Fruit fly (Drosophila melanogaster) whole organism, embryonic: ENCODE results near the gene CG43184.

Source experiments
- CG10147 ChIP-seq: fragments of 200-800 bp; sonication (Bioruptor generic); optimal IDR thresholded peaks from 2 replicates; lab custom pipeline; 2019; ENCODE audit warnings: missing biosample characterization, mild to moderate bottlenecking, missing genetic modification characterization, moderate library complexity
- CG10543 ChIP-seq: fragments of 200-800 bp; sonication (Bioruptor generic); optimal IDR thresholded peaks from 3 replicates; lab custom pipeline; 2017; ENCODE audit warnings: missing biosample characterization, mild to moderate bottlenecking, missing genetic modification characterization, moderate library complexity
- CG10979 ChIP-seq: fragments of 200-800 bp; sonication (Bioruptor generic); optimal IDR thresholded peaks from 2 replicates; lab custom pipeline; 2018; ENCODE audit warnings: missing biosample characterization, mild to moderate bottlenecking, missing genetic modification characterization, moderate library complexity
- CG11456 ChIP-seq: fragments of 200-800 bp; sonication (Bioruptor generic); IDR thresholded peaks from 3 replicates; pipeline ENCODE4 v1.3.6; 2022; ENCODE audit warnings: missing biosample characterization, missing genetic modification characterization
- CG11723 ChIP-seq: fragments of 200-800 bp; sonication (Bioruptor generic); optimal IDR thresholded peaks from 2 replicates; lab custom pipeline; 2017; ENCODE audit warnings: missing biosample characterization, mild to moderate bottlenecking, missing genetic modification characterization
- CG12155 ChIP-seq: fragments of 200-800 bp; sonication (Bioruptor generic); optimal IDR thresholded peaks from 3 replicates; lab custom pipeline; 2016; ENCODE audit warnings: missing biosample characterization, missing genetic modification characterization
- CG13287 ChIP-seq: fragments of 200-800 bp; sonication (Bioruptor generic); IDR thresholded peaks from 2 replicates; pipeline ENCODE4 v1.3.6; 2022; ENCODE audit warnings: missing biosample characterization, missing genetic modification characterization; ENCODE audit not compliant: partially characterized antibody
- CG13424 ChIP-seq: fragments of 200-800 bp; sonication (Bioruptor generic); optimal IDR thresholded peaks from 2 replicates; lab custom pipeline; 2019; ENCODE audit warnings: missing biosample characterization, mild to moderate bottlenecking, missing genetic modification characterization, moderate library complexity
- CG14014 ChIP-seq: fragments of 200-800 bp; sonication (Bioruptor generic); IDR thresholded peaks from 2 replicates; pipeline ENCODE4 v1.3.6; 2022; ENCODE audit warnings: missing biosample characterization, missing genetic modification characterization
- CG17802 ChIP-seq: fragments of 200-800 bp; sonication (Bioruptor generic); optimal IDR thresholded peaks from 2 replicates; lab custom pipeline; 2018; ENCODE audit warnings: missing biosample characterization, mild to moderate bottlenecking, missing genetic modification characterization, moderate library complexity
- CG18599 ChIP-seq: fragments of 200-800 bp; sonication (Bioruptor generic); optimal IDR thresholded peaks from 3 replicates; lab custom pipeline; 2017; ENCODE audit warnings: missing biosample characterization, missing genetic modification characterization, mild to moderate bottlenecking, moderate library complexity, missing genetic modification reagents
- CG18764 ChIP-seq: fragments of 200-800 bp; sonication (Bioruptor generic); optimal IDR thresholded peaks from 3 replicates; lab custom pipeline; 2016; ENCODE audit warnings: missing biosample characterization, missing genetic modification characterization
- CG2202 ChIP-seq: fragments of 200-800 bp; sonication (Bioruptor generic); optimal IDR thresholded peaks from 2 replicates; lab custom pipeline; 2018; ENCODE audit warnings: missing biosample characterization, mild to moderate bottlenecking, missing genetic modification characterization
- CG31365 ChIP-seq: fragments of 200-800 bp; sonication (Bioruptor generic); optimal IDR thresholded peaks from 2 replicates; lab custom pipeline; 2018; ENCODE audit warnings: missing biosample characterization, mild to moderate bottlenecking, missing genetic modification characterization
- CG34224 ChIP-seq: fragments of 200-800 bp; sonication (Bioruptor generic); IDR thresholded peaks from 3 replicates; pipeline ENCODE4 v1.3.6; 2022; ENCODE audit warnings: missing biosample characterization, missing genetic modification characterization; ENCODE audit not compliant: partially characterized antibody
- CG3838 ChIP-seq: fragments of 200-800 bp; sonication (Bioruptor generic); optimal IDR thresholded peaks from 3 replicates; lab custom pipeline; 2016; ENCODE audit warnings: missing biosample characterization, missing genetic modification characterization
- CG3995 ChIP-seq: fragments of 200-800 bp; sonication (Bioruptor generic); optimal IDR thresholded peaks from 3 replicates; lab custom pipeline; 2016; ENCODE audit warnings: missing biosample characterization, missing genetic modification characterization
- CG4282 ChIP-seq: fragments of 200-800 bp; sonication (Bioruptor generic); optimal IDR thresholded peaks from 2 replicates; lab custom pipeline; 2016; ENCODE audit warnings: missing biosample characterization, missing genetic modification characterization
- CG4730 ChIP-seq: fragments of 200-800 bp; sonication (Bioruptor generic); IDR thresholded peaks from 2 replicates; pipeline ENCODE4 v1.3.6; 2022; ENCODE audit warnings: missing biosample characterization, missing genetic modification characterization
- CG6272 ChIP-seq: fragments of 200-800 bp; sonication (Bioruptor generic); IDR thresholded peaks from 2 replicates; pipeline ENCODE4 v1.3.6; 2022; ENCODE audit warnings: missing biosample characterization, missing genetic modification characterization
- CG7928 ChIP-seq: fragments of 200-800 bp; sonication (Bioruptor generic); optimal IDR thresholded peaks from 2 replicates; lab custom pipeline; 2017; ENCODE audit warnings: missing biosample characterization, mild to moderate bottlenecking, missing genetic modification characterization
- CG8089 ChIP-seq: fragments of 200-800 bp; sonication (Bioruptor generic); optimal IDR thresholded peaks from 3 replicates; lab custom pipeline; 2016; ENCODE audit warnings: missing biosample characterization, missing genetic modification characterization
- CG8944 ChIP-seq: fragments of 200-800 bp; sonication (Bioruptor generic); optimal IDR thresholded peaks from 3 replicates; lab custom pipeline; 2016; ENCODE audit warnings: missing biosample characterization, missing genetic modification characterization
- Camta ChIP-seq: fragments of 200-800 bp; sonication (Bioruptor generic); optimal IDR thresholded peaks from 2 replicates; lab custom pipeline; 2016; ENCODE audit warnings: missing biosample characterization, missing genetic modification characterization
- Dek ChIP-seq: fragments of 200-800 bp; sonication (Bioruptor generic); optimal IDR thresholded peaks from 3 replicates; lab custom pipeline; 2019; ENCODE audit warnings: missing biosample characterization, mild to moderate bottlenecking, missing genetic modification characterization, moderate library complexity
- HLHmδ ChIP-seq: fragments of 200-800 bp; sonication (Bioruptor generic); optimal IDR thresholded peaks from 2 replicates; lab custom pipeline; 2018; ENCODE audit warnings: missing biosample characterization, mild to moderate bottlenecking, missing genetic modification characterization, moderate library complexity
- Rfx ChIP-seq: fragments of 200-800 bp; sonication (Bioruptor generic); IDR thresholded peaks from 2 replicates; pipeline ENCODE4 v1.3.6; 2022; ENCODE audit warnings: missing biosample characterization, missing genetic modification characterization
- Rx ChIP-seq: fragments of 200-800 bp; sonication (Bioruptor generic); IDR thresholded peaks from 2 replicates; pipeline ENCODE4 v1.3.6; 2022; ENCODE audit warnings: missing biosample characterization, missing genetic modification characterization
- Spps ChIP-seq: fragments of 200-800 bp; sonication (Bioruptor generic); optimal IDR thresholded peaks from 2 replicates; lab custom pipeline; 2018; ENCODE audit warnings: missing biosample characterization, mild to moderate bottlenecking, missing genetic modification characterization
- YL-1 ChIP-seq: fragments of 200-800 bp; sonication (Bioruptor generic); optimal IDR thresholded peaks from 3 replicates; lab custom pipeline; 2017; ENCODE audit warnings: missing biosample characterization, mild to moderate bottlenecking, missing genetic modification characterization
- bigmax ChIP-seq: fragments of 200-800 bp; sonication (Bioruptor generic); optimal IDR thresholded peaks from 2 replicates; lab custom pipeline; 2018; ENCODE audit warnings: missing biosample characterization, mild to moderate bottlenecking, missing genetic modification characterization
- bsh ChIP-seq, 2 experiments: fragments of 200-800 bp; sonication (Bioruptor generic); optimal IDR thresholded peaks; 2 replicates each; lab custom pipeline; 2017 to 2018; ENCODE audit warnings: mild to moderate bottlenecking in 2 of 2, missing biosample characterization in 2 of 2, missing genetic modification characterization in 2 of 2, moderate library complexity in 1 of 2
- ewg ChIP-seq: fragments of 200-800 bp; sonication (Bioruptor generic); optimal IDR thresholded peaks from 3 replicates; lab custom pipeline; 2017; ENCODE audit warnings: mild to moderate bottlenecking, missing biosample characterization, missing genetic modification reagents, missing genetic modification characterization
- fd3F ChIP-seq: fragments of 200-800 bp; sonication (Bioruptor generic); optimal IDR thresholded peaks from 2 replicates; lab custom pipeline; 2018; ENCODE audit warnings: missing biosample characterization, mild to moderate bottlenecking, missing genetic modification characterization, moderate library complexity
- fd96Cb ChIP-seq: fragments of 200-800 bp; sonication (Bioruptor generic); optimal IDR thresholded peaks from 2 replicates; lab custom pipeline; 2018; ENCODE audit warnings: missing biosample characterization, mild to moderate bottlenecking, missing genetic modification characterization, moderate library complexity
- gcm ChIP-seq: fragments of 200-800 bp; sonication (Bioruptor generic); optimal IDR thresholded peaks from 2 replicates; lab custom pipeline; 2019; ENCODE audit warnings: missing biosample characterization, mild to moderate bottlenecking, missing genetic modification characterization, moderate library complexity
- gro ChIP-seq: fragments of 200-800 bp; sonication (Bioruptor generic); optimal IDR thresholded peaks from 2 replicates; lab custom pipeline; 2016; ENCODE audit warnings: missing biosample characterization, missing genetic modification characterization
- hbn ChIP-seq: fragments of 200-800 bp; sonication (Bioruptor generic); IDR thresholded peaks from 2 replicates; pipeline ENCODE4 v1.3.6; 2022; ENCODE audit warnings: missing biosample characterization, missing genetic modification characterization; ENCODE audit not compliant: partially characterized antibody
- insv ChIP-seq, 2 experiments: fragments of 200-800 bp; sonication (Bioruptor generic); optimal IDR thresholded peaks; 3 replicates each; lab custom pipeline; 2016 to 2018; ENCODE audit warnings: missing biosample characterization in 2 of 2, missing genetic modification characterization in 2 of 2
- jigr1 ChIP-seq: fragments of 200-800 bp; sonication (Bioruptor generic); IDR thresholded peaks from 3 replicates; pipeline ENCODE4 v1.3.6; 2022; ENCODE audit warnings: missing biosample characterization, missing genetic modification characterization
- lola ChIP-seq, 3 experiments: fragments of >200 bp in 2 of 3; fragments of 200-800 bp in 1 of 3; sonication (Bioruptor generic) in 1 of 3; optimal IDR thresholded peaks; 2 replicates each; lab custom pipeline; 2017 to 2019; ENCODE audit warnings: missing biosample characterization in 3 of 3, missing genetic modification characterization in 3 of 3, mild to moderate bottlenecking in 1 of 3, moderate library complexity in 1 of 3
- pnt ChIP-seq: fragments of 200-800 bp; sonication (Bioruptor generic); optimal IDR thresholded peaks from 3 replicates; lab custom pipeline; 2016; ENCODE audit warnings: missing biosample characterization, missing genetic modification characterization
- prd ChIP-seq, 3 experiments: fragments of >200 bp in 2 of 3; fragments of 200-800 bp in 1 of 3; sonication (Bioruptor generic) in 1 of 3; optimal IDR thresholded peaks in 2 of 3; IDR thresholded peaks in 1 of 3; 2 replicates in 2 of 3; 3 replicates in 1 of 3; pipeline versions ENCODE4 v1.3.6 to Lab custom; 2017 to 2022; ENCODE audit warnings: missing biosample characterization in 1 of 3, missing genetic modification characterization in 1 of 3
- rib ChIP-seq: fragments of 200-800 bp; sonication (Bioruptor generic); IDR thresholded peaks from 2 replicates; pipeline ENCODE4 v1.3.6; 2022; ENCODE audit warnings: missing biosample characterization, missing genetic modification characterization
- sc ChIP-seq, 3 experiments: fragments of >200 bp in 2 of 3; fragments of 200-800 bp in 1 of 3; sonication (Bioruptor generic) in 1 of 3; optimal IDR thresholded peaks; 2 replicates in 2 of 3; 3 replicates in 1 of 3; lab custom pipeline; 2017; ENCODE audit warnings: mild to moderate bottlenecking in 1 of 3, missing biosample characterization in 1 of 3, missing genetic modification characterization in 1 of 3, missing genetic modification reagents in 1 of 3
- slbo ChIP-seq: fragments of 200-800 bp; sonication (Bioruptor generic); IDR thresholded peaks from 2 replicates; pipeline ENCODE4 v1.3.6; 2022; ENCODE audit warnings: missing biosample characterization, missing genetic modification characterization
- tap ChIP-seq: fragments of 200-800 bp; optimal IDR thresholded peaks from 3 replicates; lab custom pipeline; 2019; ENCODE audit warnings: missing biosample characterization, mild to moderate bottlenecking, missing genetic modification characterization, moderate library complexity
- tna ChIP-seq: fragments of 200-800 bp; sonication (Bioruptor generic); IDR thresholded peaks from 2 replicates; pipeline ENCODE4 v1.3.6; 2022; ENCODE audit warnings: missing biosample characterization, missing genetic modification characterization; ENCODE audit not compliant: partially characterized antibody
- unc-4 ChIP-seq: fragments of 200-800 bp; sonication (Bioruptor generic); IDR thresholded peaks from 2 replicates; pipeline ENCODE4 v1.3.6; 2022; ENCODE audit warnings: missing biosample characterization, missing genetic modification characterization; ENCODE audit not compliant: partially characterized antibody

CG43184 gene

dm6 chr3L:13865484-13865883, 27.9 kb downstream of the CG43184 start (continued):
- TF ChIP-seq CG17802 (peak; percentile 55), CG8944 (peak; percentile 21), CG10979 (tag; lab: Kevin White, UChicago) (peak; percentile 71), CG6272 (no peak), CG14014 (GFP tag; lab: Robert Waterston, UW) (no peak), hbn (GFP tag; lab: Robert Waterston, UW) (no peak), Dek (tag; lab: Kevin White, UChicago) (peak; percentile 7), CG4730 (GFP tag; lab: Robert Waterston, UW) (no peak), tna (no peak), CG4282 (GFP tag; lab: Kevin White, UChicago) (no peak), tap (tag; lab: Kevin White, UChicago) (peak; percentile 77), CG2202 (tag; lab: Kevin White, UChicago) (peak; percentile 93), gcm (GFP tag; lab: Kevin White, UChicago) (peak; percentile 80), CG3995 (GFP tag; lab: Kevin White, UChicago) (no peak), CG10147 (no peak), unc-4 (GFP tag; lab: Robert Waterston, UW) (no peak), pnt (GFP tag; lab: Kevin White, UChicago) (peak; percentile 57), CG18599 (peak; percentile 58), rib (GFP tag; lab: Robert Waterston, UW) (no peak), YL-1 (GFP tag; lab: Kevin White, UChicago) (peak; percentile 54), CG31365 (peak; percentile 79), fd3F (GFP tag; lab: Kevin White, UChicago) (no peak), bsh (GFP tag; optimal IDR thresholded peaks at IDR 0.05; lab: Kevin White, UChicago) (peak in 1 of 2 experiments; percentile 88), jigr1 (GFP tag; lab: Robert Waterston, UW) (no peak), CG13287 (GFP tag; lab: Robert Waterston, UW) (no peak), slbo (GFP tag; lab: Robert Waterston, UW) (no peak), gro (GFP tag; lab: Kevin White, UChicago) (no peak), CG12155 (GFP tag; lab: Kevin White, UChicago) (no peak), prd (optimal IDR thresholded peaks at IDR 0.05; lab: Kevin White, UChicago) (no peak), prd (GFP tag; IDR thresholded peaks at IDR 0.05; lab: Robert Waterston, UW) (no peak), Rfx (GFP tag; lab: Robert Waterston, UW) (no peak), ewg (GFP tag; lab: Kevin White, UChicago) (peak; percentile 61), CG8089 (GFP tag; lab: Kevin White, UChicago) (peak; percentile 76), CG18764 (GFP tag; lab: Kevin White, UChicago) (peak; percentile 77), lola (GFP tag; optimal IDR thresholded peaks at IDR 0.05; lab: Kevin White, UChicago) (peak in 1 of 3 experiments; percentile 75), HLHmδ (GFP tag; lab: Kevin White, UChicago) (peak; percentile 87), CG3838 (GFP tag; lab: Kevin White, UChicago) (peak; percentile 19), Spps (tag; lab: Kevin White, UChicago) (peak; percentile 86), bigmax (GFP tag; lab: Kevin White, UChicago) (peak; percentile 63), CG7928 (GFP tag; lab: Kevin White, UChicago) (no peak), CG13424 (tag; lab: Kevin White, UChicago) (peak; percentile 77), fd96Cb (tag; lab: Kevin White, UChicago) (peak; percentile 65), Camta (peak; percentile 63), CG11456 (GFP tag; lab: Robert Waterston, UW) (no peak), CG10543 (GFP tag; lab: Kevin White, UChicago) (peak; percentile 31), sc (optimal IDR thresholded peaks at IDR 0.05; lab: Kevin White, UChicago) (no peak), sc (GFP tag; optimal IDR thresholded peaks at IDR 0.05; lab: Kevin White, UChicago) (peak; percentile 82), CG34224 (no peak), insv (GFP tag; optimal IDR thresholded peaks at IDR 0.05; lab: Kevin White, UChicago) (no peak), CG11723 (GFP tag; lab: Kevin White, UChicago) (peak; percentile 66), Rx (GFP tag; lab: Robert Waterston, UW) (no peak)
